Fruit fly (Drosophila melanogaster): ENCODE results near the gene CG31221.

The CG31221 gene

dm6 chr3R:19508388-19509185 lies 96.1 kb downstream of the CG31221 start (continued):
- no peak for TF ChIP-seq CG43689 (GFP tag; IDR thresholded peaks at IDR 0.05)
- no peak for TF ChIP-seq tio (GFP tag; optimal IDR thresholded peaks at IDR 0.05)
- TF ChIP-seq CG15696 (tag; optimal IDR thresholded peaks at IDR 0.05), result no peak
- TF ChIP-seq CG4707 (GFP tag; optimal IDR thresholded peaks at IDR 0.05), result no peak
- no peak for TF ChIP-seq D19B (GFP tag; optimal IDR thresholded peaks at IDR 0.05)
- TF ChIP-seq CG17385 (GFP tag; optimal IDR thresholded peaks at IDR 0.05), result no peak
- TF ChIP-seq zfh1 (GFP tag; IDR thresholded peaks at IDR 0.05), result no peak
- no peak for TF ChIP-seq Sry-β (GFP tag; optimal IDR thresholded peaks at IDR 0.05)
- TF ChIP-seq CG12942 (GFP tag; optimal IDR thresholded peaks at IDR 0.05), result no peak
- TF ChIP-seq tgo (GFP tag; IDR thresholded peaks at IDR 0.05), result no peak
- TF ChIP-seq zf30C (GFP tag; optimal IDR thresholded peaks at IDR 0.05), result no peak
- no peak for TF ChIP-seq CG6254 (GFP tag; optimal IDR thresholded peaks at IDR 0.05)
- TF ChIP-seq CG14965 (GFP tag; optimal IDR thresholded peaks at IDR 0.05; ENCODE audit: borderline replicate concordance), result no peak
- no peak for TF ChIP-seq gcm2 (GFP tag; optimal IDR thresholded peaks at IDR 0.05)
- TF ChIP-seq zen2 (GFP tag; IDR thresholded peaks at IDR 0.05; ENCODE audit: partially characterized antibody), result peak; percentile 45; the same call in 1 of the 3 replicates
- peak; percentile 3 for TF ChIP-seq scrt (GFP tag; optimal IDR thresholded peaks at IDR 0.05)
- no peak for TF ChIP-seq Poxn (GFP tag; IDR thresholded peaks at IDR 0.05)
- TF ChIP-seq wor (GFP tag; IDR thresholded peaks at IDR 0.05), result no peak
- no peak for TF ChIP-seq Lpt (GFP tag; optimal IDR thresholded peaks at IDR 0.05)
- TF ChIP-seq sisA (GFP tag; IDR thresholded peaks at IDR 0.05), result no peak
- TF ChIP-seq MTF-1 (GFP tag; optimal IDR thresholded peaks at IDR 0.05; ENCODE audit: borderline replicate concordance), result no peak
- TF ChIP-seq Chrac-16 (GFP tag; optimal IDR thresholded peaks at IDR 0.05), result no peak
- no peak for TF ChIP-seq CG6683 (GFP tag; optimal IDR thresholded peaks at IDR 0.05)
- TF ChIP-seq danr (GFP tag; IDR thresholded peaks at IDR 0.05), result no peak
- peak; percentile 20 for TF ChIP-seq CG13296 (GFP tag; optimal IDR thresholded peaks at IDR 0.05)
- TF ChIP-seq gt (GFP tag; IDR thresholded peaks at IDR 0.05), result no peak
- TF ChIP-seq CG17361 (GFP tag; IDR thresholded peaks at IDR 0.05), result no peak
- TF ChIP-seq fd96Cb (tag; optimal IDR thresholded peaks at IDR 0.05), result peak; percentile 12
- TF ChIP-seq dimm (GFP tag; IDR thresholded peaks at IDR 0.05), result no peak
- TF ChIP-seq ase (GFP tag; IDR thresholded peaks at IDR 0.05), result no peak
- no peak for TF ChIP-seq Taf1 (GFP tag; IDR thresholded peaks at IDR 0.05)
- no peak for TF ChIP-seq CG3163 (GFP tag; optimal IDR thresholded peaks at IDR 0.05)
- no peak for TF ChIP-seq Myb (GFP tag; optimal IDR thresholded peaks at IDR 0.05)
- no peak for TF ChIP-seq CG2202 (tag; optimal IDR thresholded peaks at IDR 0.05)
- TF ChIP-seq CG9797 (GFP tag; optimal IDR thresholded peaks at IDR 0.05), result no peak
- TF ChIP-seq CG32772 (GFP tag; IDR thresholded peaks at IDR 0.05), result no peak
- TF ChIP-seq CG9932 (GFP tag; IDR thresholded peaks at IDR 0.05), result no peak
- 0 out of 2 replicates have a peak, but pooled peaks have one; percentile 39 for TF ChIP-seq rib (GFP tag; IDR thresholded peaks at IDR 0.05)
- no peak for TF ChIP-seq Blimp-1 (GFP tag; optimal IDR thresholded peaks at IDR 0.05)
- peak; percentile 24; the same call in 1 of the 2 replicates for TF ChIP-seq CG13287 (GFP tag; IDR thresholded peaks at IDR 0.05; ENCODE audit: partially characterized antibody)
- TF ChIP-seq NfI (GFP tag; optimal IDR thresholded peaks at IDR 0.05), result no peak
- TF ChIP-seq gcm (GFP tag; optimal IDR thresholded peaks at IDR 0.05), result no peak
- no peak for TF ChIP-seq bsh (GFP tag; optimal IDR thresholded peaks at IDR 0.05)
- no peak for TF ChIP-seq trem (tag; optimal IDR thresholded peaks at IDR 0.05)
- no peak for TF ChIP-seq CTCF (GFP tag; optimal IDR thresholded peaks at IDR 0.05)
- no peak for TF ChIP-seq CG2116 (GFP tag; optimal IDR thresholded peaks at IDR 0.05)
- TF ChIP-seq CG11504 (tag; optimal IDR thresholded peaks at IDR 0.05), result peak; percentile 46
- no peak for TF ChIP-seq Gsc (GFP tag; IDR thresholded peaks at IDR 0.05)
- TF ChIP-seq YL-1 (GFP tag; optimal IDR thresholded peaks at IDR 0.05), result no peak
- no peak for TF ChIP-seq TFAM (GFP tag; optimal IDR thresholded peaks at IDR 0.05)

Measured in whole organism, embryonic.